Worm (Caenorhabditis elegans) whole organism, L3 larva: Measurements from ENCODE around the gene lgc-42.
"Not testable (repeated sequence)": the region's sequence is repeated elsewhere in the genome, so short reads cannot be mapped to it uniquely, and the experiment has no call there.

Experiments
- ZK546.5 ChIP-seq: sonication (generic microtip); optimal IDR thresholded peaks from 2 replicates; lab custom pipeline; 2017; ENCODE audit warnings: missing biosample characterization, missing genetic modification characterization
- ceh-16 ChIP-seq: sonication (generic microtip); optimal IDR thresholded peaks from 2 replicates; lab custom pipeline; 2017; ENCODE audit warnings: missing biosample characterization, missing genetic modification characterization
- egl-27 ChIP-seq: sonication (generic microtip); optimal IDR thresholded peaks from 4 replicates; lab custom pipeline; 2017; ENCODE audit warnings: missing biosample characterization, missing genetic modification reagents, missing genetic modification characterization
- elt-1 ChIP-seq: fragments of 150-350 bp; optimal IDR thresholded peaks from 2 replicates; lab custom pipeline; 2014; ENCODE audit warnings: missing biosample characterization, missing genetic modification characterization
- mdl-1 ChIP-seq: fragments of 150-350 bp; optimal IDR thresholded peaks from 2 replicates; lab custom pipeline; 2014; ENCODE audit warnings: missing biosample characterization, missing genetic modification characterization
- mml-1 ChIP-seq: fragments of 150-350 bp; sonication (generic microtip); optimal IDR thresholded peaks from 3 replicates; lab custom pipeline; 2014; ENCODE audit warnings: missing biosample characterization, missing genetic modification characterization
- nhr-67 ChIP-seq: fragments of 150-350 bp; optimal IDR thresholded peaks from 2 replicates; lab custom pipeline; 2014; ENCODE audit warnings: missing biosample characterization, missing genetic modification characterization
- ztf-11 ChIP-seq: fragments of 150-350 bp; optimal IDR thresholded peaks from 2 replicates; lab custom pipeline; 2014; ENCODE audit warnings: missing biosample characterization, missing genetic modification characterization

- not testable (repeated sequence) for TF ChIP-seq mdl-1; egl-27; ZK546.5 (tag; lab: Kevin White, UChicago); ztf-11 (tag; lab: Kevin White, UChicago); nhr-67 (tag; lab: Kevin White, UChicago); mml-1; elt-1; ceh-16 (tag; lab: Kevin White, UChicago)
These were observed 32.5 kb upstream of the lgc-42 start for ce11 chrIII:1965161-1965560.
